Worm (Caenorhabditis elegans) whole organism, L4 larva: ENCODE measurements around the gene dlg-1.

Experiments used
- T20F7.1 ChIP-seq: fragments of 200-800 bp; sonication (Bioruptor generic); optimal IDR thresholded peaks from 2 replicates; lab custom pipeline; 2018; ENCODE audit warnings: mild to moderate bottlenecking, missing genetic modification characterization, missing compliant biosample characterization
- aha-1 ChIP-seq: fragments of 150-350 bp; peaks from one replicate; lab custom pipeline; 2014; ENCODE audit warnings: missing biosample characterization, missing genetic modification characterization
- arid-1 ChIP-seq: fragments of 200-800 bp; sonication (Bioruptor generic); conservative IDR thresholded peaks from 2 replicates; pipeline ENCODE4 v1.3.6; 2022; ENCODE audit warnings: missing genetic modification reagents, missing genetic modification characterization, missing compliant biosample characterization
- attf-4 ChIP-seq: sonication (generic microtip); optimal IDR thresholded peaks from 3 replicates; lab custom pipeline; 2017; ENCODE audit warnings: missing biosample characterization, missing genetic modification characterization
- ceh-62 ChIP-seq: sonication (generic microtip); optimal IDR thresholded peaks from 2 replicates; lab custom pipeline; 2017; ENCODE audit warnings: missing biosample characterization, missing genetic modification characterization
- daf-16 ChIP-seq, 3 experiments: sonication (generic microtip); optimal IDR thresholded peaks; 2 replicates each; lab custom pipeline; 2016 to 2017; ENCODE audit warnings: missing genetic modification characterization in 3 of 3, missing genetic modification reagents in 3 of 3, mild to moderate bottlenecking in 2 of 3, missing compliant biosample characterization in 2 of 3, missing biosample characterization in 1 of 3, moderate library complexity in 1 of 3
- daf-19 ChIP-seq: fragments of 200-800 bp; sonication (Bioruptor generic); conservative IDR thresholded peaks from 2 replicates; pipeline ENCODE4 v1.3.6; 2022; ENCODE audit warnings: missing genetic modification characterization, missing compliant biosample characterization
- dmd-6 ChIP-seq: fragments of 200-800 bp; sonication (Bioruptor generic); IDR thresholded peaks from 2 replicates; pipeline ENCODE4 v1.3.6; 2022; ENCODE audit warnings: missing genetic modification reagents, missing genetic modification characterization, missing compliant biosample characterization
- duxl-1 ChIP-seq: sonication (generic microtip); optimal IDR thresholded peaks from 2 replicates; lab custom pipeline; 2016; ENCODE audit warnings: mild to moderate bottlenecking, missing genetic modification characterization, moderate library complexity, missing compliant biosample characterization; ENCODE audit not compliant: poor library complexity
- dve-1 ChIP-seq: sonication (generic microtip); optimal IDR thresholded peaks from 2 replicates; lab custom pipeline; 2017; ENCODE audit warnings: antibody characterized with exemption, mild to moderate bottlenecking, missing genetic modification characterization, missing compliant biosample characterization; ENCODE audit not compliant: insufficient read depth
- egl-43 ChIP-seq: fragments of 200-800 bp; sonication (Bioruptor generic); IDR thresholded peaks from 2 replicates; pipeline ENCODE4 v1.3.6; 2022; ENCODE audit warnings: missing genetic modification reagents, missing genetic modification characterization, missing compliant biosample characterization
- hlh-11 ChIP-seq: fragments of 200-800 bp; sonication (Bioruptor generic); optimal IDR thresholded peaks from 2 replicates; lab custom pipeline; 2018; ENCODE audit warnings: mild to moderate bottlenecking, missing genetic modification characterization, missing compliant biosample characterization
- hlh-30 ChIP-seq: sonication (generic microtip); optimal IDR thresholded peaks from 2 replicates; lab custom pipeline; 2017; ENCODE audit warnings: antibody characterized with exemption, mild to moderate bottlenecking, missing genetic modification characterization, missing compliant biosample characterization; ENCODE audit not compliant: insufficient read depth
- lim-7 ChIP-seq: fragments of 200-800 bp; sonication (Bioruptor generic); IDR thresholded peaks from 2 replicates; pipeline ENCODE4 v1.3.6; 2022; ENCODE audit warnings: missing genetic modification characterization, missing compliant biosample characterization
- lin-13 ChIP-seq: fragments of 150-350 bp; optimal IDR thresholded peaks from 2 replicates; lab custom pipeline; 2014; ENCODE audit warnings: missing biosample characterization, missing genetic modification reagents, missing genetic modification characterization
- lin-15B ChIP-seq: fragments of 150-350 bp; sonication (generic microtip); optimal IDR thresholded peaks from 3 replicates; lab custom pipeline; 2014; ENCODE audit warnings: missing biosample characterization, missing genetic modification characterization
- lsy-2 ChIP-seq, 2 experiments: fragments of 150-350 bp in 1 of 2; sonication (generic microtip) in 1 of 2; optimal IDR thresholded peaks; 2 replicates each; lab custom pipeline; 2014 to 2017; ENCODE audit warnings: missing biosample characterization in 2 of 2, missing genetic modification characterization in 2 of 2
- madf-5 ChIP-seq, 2 experiments: fragments of 200-800 bp; sonication (Bioruptor generic); IDR thresholded peaks; 2 replicates each; pipeline ENCODE4 v1.3.6; 2022; ENCODE audit warnings: missing compliant biosample characterization in 2 of 2, missing genetic modification characterization in 2 of 2
- mdl-1 ChIP-seq, 2 experiments: fragments of 150-350 bp in 1 of 2; sonication (generic microtip) in 1 of 2; optimal IDR thresholded peaks; 2 replicates each; lab custom pipeline; 2014 to 2017; ENCODE audit warnings: missing biosample characterization in 2 of 2, missing genetic modification characterization in 2 of 2
- mes-2 ChIP-seq: sonication (generic microtip); optimal IDR thresholded peaks from 2 replicates; lab custom pipeline; 2016; ENCODE audit warnings: missing genotype, mild to moderate bottlenecking, missing genetic modification characterization, missing compliant biosample characterization; ENCODE audit not compliant: poor library complexity, severe bottlenecking
- nhr-10 ChIP-seq: fragments of 150-350 bp; optimal IDR thresholded peaks from 2 replicates; lab custom pipeline; 2014; ENCODE audit warnings: missing biosample characterization, missing genetic modification characterization
- nhr-41 ChIP-seq: fragments of 200-800 bp; sonication (Bioruptor generic); IDR thresholded peaks from 2 replicates; pipeline ENCODE4 v1.3.6; 2022; ENCODE audit warnings: missing genetic modification reagents, missing genetic modification characterization, missing compliant biosample characterization
- nhr-6 ChIP-seq: fragments of 150-350 bp; optimal IDR thresholded peaks from 2 replicates; lab custom pipeline; 2014; ENCODE audit warnings: missing biosample characterization, missing genetic modification characterization
- pha-4 ChIP-seq, 2 experiments: fragments of 150-350 bp in 1 of 2; fragments of 200-800 bp in 1 of 2; sonication (Bioruptor generic) in 1 of 2; IDR thresholded peaks in 1 of 2; optimal IDR thresholded peaks in 1 of 2; 2 replicates each; pipeline versions ENCODE4 v1.3.6 to Lab custom; 2014 to 2022; ENCODE audit warnings: missing genetic modification characterization in 2 of 2, missing genetic modification reagents in 2 of 2, missing biosample characterization in 1 of 2, missing compliant biosample characterization in 1 of 2
- snpc-1.2 ChIP-seq: fragments of 200-800 bp; sonication (Bioruptor generic); IDR thresholded peaks from 2 replicates; pipeline ENCODE4 v1.3.6; 2022; ENCODE audit warnings: missing genetic modification reagents, missing genetic modification characterization, missing compliant biosample characterization
- unc-130 ChIP-seq: sonication (generic microtip); optimal IDR thresholded peaks from 2 replicates; lab custom pipeline; 2016; ENCODE audit warnings: missing genetic modification reagents, missing genetic modification characterization, missing compliant biosample characterization
- unc-62 ChIP-seq, 3 experiments: fragments of 150-350 bp in 1 of 3; sonication (generic microtip); optimal IDR thresholded peaks in 2 of 3; peaks in 1 of 3; 1 replicate in 1 of 3; 2 replicates in 2 of 3; lab custom pipeline; 2014 to 2017; ENCODE audit warnings: missing biosample characterization in 3 of 3, missing genetic modification characterization in 3 of 3, missing genetic modification reagents in 3 of 3, missing genotype in 1 of 3
- vab-7 ChIP-seq: fragments of 200-800 bp; sonication (Bioruptor generic); IDR thresholded peaks from 2 replicates; pipeline ENCODE4 v1.3.6; 2022; ENCODE audit warnings: missing genetic modification reagents, missing genetic modification characterization, missing compliant biosample characterization
- zip-2 ChIP-seq: fragments of 150-350 bp; optimal IDR thresholded peaks from 2 replicates; lab custom pipeline; 2014; ENCODE audit warnings: missing biosample characterization, missing genetic modification characterization
- ztf-7 ChIP-seq: fragments of 150-350 bp; optimal IDR thresholded peaks from 2 replicates; lab custom pipeline; 2014; ENCODE audit warnings: missing biosample characterization, missing genetic modification characterization

Gene dlg-1

DNA sequence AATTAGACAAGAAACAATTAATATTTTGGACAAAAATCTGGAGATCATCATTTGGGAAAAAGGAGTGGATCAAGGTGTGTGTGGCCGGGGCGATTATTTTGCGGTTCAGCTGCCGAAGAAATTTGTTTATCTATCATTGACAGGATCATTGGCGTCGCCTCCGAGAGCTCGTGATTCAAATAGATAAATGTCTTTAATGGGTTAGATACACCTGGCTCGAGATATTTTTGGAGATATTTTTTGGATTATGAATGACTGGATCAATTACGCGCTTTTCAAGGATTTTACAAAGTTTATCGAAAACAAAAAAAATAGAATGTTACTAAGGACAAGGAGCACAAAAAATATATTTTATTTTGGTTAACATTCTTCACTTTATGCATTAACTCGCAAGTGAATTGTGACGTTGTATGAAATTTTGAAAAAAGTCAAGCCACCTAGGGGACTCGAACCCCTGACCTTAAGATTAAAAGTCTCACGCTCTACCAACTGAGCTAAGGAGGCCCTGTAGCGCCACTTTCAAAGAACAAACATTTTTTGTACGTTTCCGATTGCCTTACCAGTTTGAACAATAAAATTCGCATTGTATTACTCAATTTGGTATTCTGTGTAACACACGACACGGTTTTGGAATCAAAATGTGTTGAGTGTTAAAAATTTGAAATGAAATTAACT lies 28.6 kb upstream of the dlg-1 start, which contains the start of gene C25F6.6:
Gene C25F6.6 (minus strand): TSS at position 51 of the 675 bp plus-strand sequence.
- peak; percentile 57; the same call in 1 of the 2 replicates for TF ChIP-seq vab-7 (GFP tag; lab: Robert Waterston, UW)
- peak; percentile 18 for TF ChIP-seq T20F7.1
- TF ChIP-seq unc-62 (GFP tag; optimal IDR thresholded peaks at IDR 0.05 in 1 of 2; lab: Kevin White, UChicago): peak in 1 of 2 experiments; percentile 64
- no peak for TF ChIP-seq unc-62 (tag; optimal IDR thresholded peaks at IDR 0.05; lab: Kevin White, UChicago)
- TF ChIP-seq hlh-11: peak; percentile 14
- TF ChIP-seq aha-1: peak; percentile 6
- TF ChIP-seq nhr-6 (tag; lab: Kevin White, UChicago): peak; percentile 63
- no peak for TF ChIP-seq lin-13 (GFP tag; lab: Kevin White, UChicago)
- TF ChIP-seq unc-130 (GFP tag; lab: Kevin White, UChicago): peak; percentile 29
- peak; percentile 49; the same call in 1 of the 2 replicates for TF ChIP-seq arid-1 (GFP tag; lab: Robert Waterston, UW)
- no peak for TF ChIP-seq ztf-7 (tag; lab: Kevin White, UChicago)
- no peak for TF ChIP-seq nhr-10 (tag; lab: Kevin White, UChicago)
- TF ChIP-seq dmd-6 (GFP tag; lab: Robert Waterston, UW): no peak; the same call in 1 of the 2 replicates
- no peak for TF ChIP-seq mdl-1 (tag; optimal IDR thresholded peaks at IDR 0.05; lab: Kevin White, UChicago)
- TF ChIP-seq dve-1 (tag; lab: Kevin White, UChicago): peak; percentile 54
- peak in 1 of 2 experiments; percentile 61 for TF ChIP-seq daf-16 (GFP tag; optimal IDR thresholded peaks at IDR 0.05; lab: Kevin White, UChicago)
- TF ChIP-seq daf-16 (tag; optimal IDR thresholded peaks at IDR 0.05; lab: Kevin White, UChicago): peak; percentile 57
- peak; percentile 84 for TF ChIP-seq snpc-1.2
- TF ChIP-seq hlh-30: peak; percentile 0
- TF ChIP-seq lsy-2 (tag; optimal IDR thresholded peaks at IDR 0.05; lab: Kevin White, UChicago): no peak
- TF ChIP-seq madf-5 (GFP tag; IDR thresholded peaks at IDR 0.05; lab: Robert Waterston, UW): 0 out of 4 replicates have a peak, but pooled peaks of 1 of the 2 experiments have one; percentile 33
- TF ChIP-seq lin-15B (tag; lab: Kevin White, UChicago): no peak
- TF ChIP-seq duxl-1 (tag; lab: Kevin White, UChicago): peak; percentile 11
- TF ChIP-seq mes-2: peak; percentile 67
- TF ChIP-seq zip-2 (tag; lab: Kevin White, UChicago): peak; percentile 10
- peak; percentile 61; the same call in 1 of the 2 replicates for TF ChIP-seq nhr-41
- peak; percentile 84 for TF ChIP-seq lim-7 (GFP tag; lab: Robert Waterston, UW)
- no peak for TF ChIP-seq daf-19 (GFP tag; lab: Robert Waterston, UW)
- peak; percentile 68; the same call in 1 of the 2 replicates for TF ChIP-seq pha-4 (GFP tag; IDR thresholded peaks at IDR 0.05; lab: Robert Waterston, UW)
- no peak for TF ChIP-seq pha-4 (tag; optimal IDR thresholded peaks at IDR 0.05; lab: Kevin White, UChicago)
- TF ChIP-seq, all 104 proteins: peak for 19

DNA sequence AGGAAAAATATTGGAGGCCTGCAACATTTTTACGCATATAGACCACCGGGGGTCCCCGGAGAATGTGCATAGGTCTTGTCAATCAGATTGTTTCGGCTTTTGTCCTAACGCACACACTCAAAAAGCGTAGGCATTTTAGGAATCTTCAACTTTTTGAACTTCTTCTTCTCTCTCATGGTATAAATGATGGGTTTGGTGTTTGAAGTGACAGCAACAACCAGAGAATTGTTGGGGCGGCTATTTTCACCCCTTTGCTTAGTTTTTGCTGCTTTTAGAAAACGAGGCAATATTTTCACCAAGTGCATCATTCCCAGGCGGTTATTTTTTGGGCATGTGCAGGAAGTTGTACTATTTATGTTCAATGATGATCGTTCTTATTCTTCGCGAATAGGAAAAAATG lies 27.8 kb upstream of the dlg-1 start:
- TF ChIP-seq unc-62 (GFP tag; optimal IDR thresholded peaks at IDR 0.05 in 1 of 2; lab: Kevin White, UChicago) (peak in 1 of 2 experiments; percentile 92), unc-62 (tag; optimal IDR thresholded peaks at IDR 0.05; lab: Kevin White, UChicago) (no peak), attf-4 (tag; lab: Kevin White, UChicago) (no peak)

DNA sequence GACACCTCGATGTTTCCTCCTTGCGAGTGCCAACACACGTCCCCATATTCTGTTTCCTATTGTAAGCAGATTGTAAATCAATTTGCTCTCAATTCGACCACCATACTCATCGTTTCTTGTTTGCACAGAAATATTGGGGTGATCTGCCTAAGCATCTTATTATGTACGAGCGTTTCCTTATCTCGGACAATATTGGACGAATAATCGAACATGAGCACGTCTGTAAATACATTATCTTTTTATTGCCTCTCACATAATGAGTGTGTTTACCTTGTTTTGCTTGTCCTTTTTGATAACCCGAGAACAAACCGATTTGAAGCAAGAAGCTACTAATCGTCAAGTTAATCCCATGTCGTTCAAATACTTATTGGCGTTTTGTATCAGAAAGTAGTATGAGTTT lies 24.4 kb upstream of the dlg-1 start:
- TF ChIP-seq daf-16 (GFP tag; optimal IDR thresholded peaks at IDR 0.05; lab: Kevin White, UChicago) (no peak), daf-16 (tag; optimal IDR thresholded peaks at IDR 0.05; lab: Kevin White, UChicago) (peak; percentile 8), unc-62 (GFP tag; optimal IDR thresholded peaks at IDR 0.05 in 1 of 2; lab: Kevin White, UChicago) (peak in 1 of 2 experiments; percentile 97), unc-62 (tag; optimal IDR thresholded peaks at IDR 0.05; lab: Kevin White, UChicago) (no peak), egl-43 (GFP tag; lab: Robert Waterston, UW) (no peak)

ce11 chrX:5457184-5457583 lies 22.3 kb upstream of the dlg-1 start:
- TF ChIP-seq ceh-62 (tag; lab: Kevin White, UChicago) (no peak), aha-1 (peak; percentile 93)
- TF ChIP-seq, all 104 proteins: peak for 1
